Fruit fly (Drosophila melanogaster) whole organism, adult: ENCODE results near the gene Mer.

Experiments
- CG14711 ChIP-seq: fragments of 200-800 bp; sonication (Bioruptor generic); optimal IDR thresholded peaks from 2 replicates; lab custom pipeline; 2018; ENCODE audit warnings: missing biosample characterization, mild to moderate bottlenecking, missing genetic modification characterization, moderate library complexity
- Crg-1 ChIP-seq: fragments of 200-800 bp; sonication (Bioruptor generic); optimal IDR thresholded peaks from 2 replicates; lab custom pipeline; 2016; ENCODE audit warnings: missing biosample characterization, missing genetic modification characterization
- ovo ChIP-seq: fragments of 200-800 bp; sonication (Bioruptor generic); optimal IDR thresholded peaks from 2 replicates; lab custom pipeline; 2016; ENCODE audit warnings: missing biosample characterization, missing genetic modification characterization

DNA sequence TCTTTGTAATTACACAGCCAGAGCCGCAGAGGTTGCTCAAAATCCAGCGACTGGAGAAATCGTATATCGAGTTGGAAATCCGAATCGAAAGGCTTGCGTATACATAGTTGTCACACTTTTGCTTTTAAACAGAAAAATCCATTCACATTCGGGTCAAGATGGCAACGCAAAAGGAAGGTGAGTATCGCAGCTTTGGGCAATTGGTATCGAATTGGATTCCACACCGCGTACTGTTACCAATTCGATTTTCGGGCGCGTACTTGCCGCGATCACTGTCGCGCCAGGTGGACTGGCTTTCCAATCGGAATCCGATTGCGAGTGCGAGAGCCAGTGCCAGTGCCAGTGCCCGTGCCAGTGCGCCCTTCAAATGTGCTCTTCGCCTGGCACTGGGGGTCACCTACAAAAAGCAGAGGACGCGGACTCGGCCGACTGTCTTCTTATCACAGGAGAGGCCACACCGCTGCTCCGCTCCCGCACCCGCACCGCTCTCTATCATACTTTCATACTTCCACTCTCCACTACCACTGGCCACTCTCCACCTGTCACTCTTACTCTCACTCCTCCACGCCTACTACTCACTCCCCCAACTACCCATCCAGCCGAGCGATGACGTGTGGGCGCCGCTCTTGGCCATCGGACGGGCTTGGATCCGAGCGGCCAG, 25.7 kb downstream of the Mer start:
- TF ChIP-seq Crg-1 (GFP tag; lab: Kevin White, UChicago) (no peak), CG14711 (tag; lab: Kevin White, UChicago) (no peak), ovo (no peak)
